Worm (Caenorhabditis elegans) whole organism, L4 larva: ENCODE measurements around the gene K08D12.3.

ENCODE experiments used
- F49E8.2 ChIP-seq: sonication (generic microtip); optimal IDR thresholded peaks from 2 replicates; lab custom pipeline; 2016; ENCODE audit warnings: missing compliant biosample characterization, mild to moderate bottlenecking, missing genetic modification characterization, borderline replicate concordance
- R02D3.7 ChIP-seq: fragments of 150-350 bp; sonication (generic microtip); optimal IDR thresholded peaks from 3 replicates; lab custom pipeline; 2014; ENCODE audit warnings: missing biosample characterization, missing genetic modification characterization
- T26A8.4 ChIP-seq: fragments of 200-800 bp; sonication (Bioruptor generic); IDR thresholded peaks from 2 replicates; pipeline ENCODE4 v1.3.6; 2022; ENCODE audit warnings: missing genetic modification characterization, missing compliant biosample characterization
- Y105C5A.15 ChIP-seq: fragments of 200-800 bp; sonication (Bioruptor generic); IDR thresholded peaks from 2 replicates; pipeline ENCODE4 v1.3.6; 2022; ENCODE audit warnings: missing genetic modification characterization, missing compliant biosample characterization
- Y48G9A.11 ChIP-seq: fragments of 200-800 bp; sonication (Bioruptor generic); IDR thresholded peaks from 2 replicates; pipeline ENCODE4 v1.3.6; 2022; ENCODE audit warnings: missing genetic modification reagents, missing genetic modification characterization, missing compliant biosample characterization
- ZK337.2 ChIP-seq: fragments of 200-800 bp; sonication (Bioruptor generic); IDR thresholded peaks from 2 replicates; pipeline ENCODE4 v1.3.6; 2022; ENCODE audit warnings: missing genetic modification reagents, missing genetic modification characterization, missing compliant biosample characterization
- ZK546.5 ChIP-seq, 2 experiments: sonication (generic microtip); optimal IDR thresholded peaks; 2 replicates each; lab custom pipeline; 2017; ENCODE audit warnings: missing biosample characterization in 2 of 2, missing genetic modification characterization in 2 of 2
- aha-1 ChIP-seq: fragments of 150-350 bp; peaks from one replicate; lab custom pipeline; 2014; ENCODE audit warnings: missing biosample characterization, missing genetic modification characterization
- arid-1 ChIP-seq: fragments of 200-800 bp; sonication (Bioruptor generic); conservative IDR thresholded peaks from 2 replicates; pipeline ENCODE4 v1.3.6; 2022; ENCODE audit warnings: missing genetic modification reagents, missing genetic modification characterization, missing compliant biosample characterization
- attf-4 ChIP-seq: sonication (generic microtip); optimal IDR thresholded peaks from 3 replicates; lab custom pipeline; 2017; ENCODE audit warnings: missing biosample characterization, missing genetic modification characterization
- ceh-44 ChIP-seq: fragments of 200-800 bp; sonication (Bioruptor generic); IDR thresholded peaks from 2 replicates; pipeline ENCODE4 v1.3.6; 2022; ENCODE audit warnings: missing genetic modification reagents, missing genetic modification characterization, missing compliant biosample characterization
- ceh-82 ChIP-seq: sonication (generic microtip); optimal IDR thresholded peaks from 2 replicates; lab custom pipeline; 2017; ENCODE audit warnings: missing biosample characterization, missing genetic modification characterization
- ctbp-1 ChIP-seq: fragments of 200-800 bp; sonication (Bioruptor generic); IDR thresholded peaks from 2 replicates; pipeline ENCODE4 v1.3.6; 2022; ENCODE audit warnings: missing genetic modification reagents, missing genetic modification characterization, missing compliant biosample characterization
- daf-12 ChIP-seq: fragments of 150-350 bp; optimal IDR thresholded peaks from 2 replicates; lab custom pipeline; 2014; ENCODE audit warnings: missing biosample characterization, missing genetic modification reagents, missing genetic modification characterization
- daf-16 ChIP-seq, 3 experiments: sonication (generic microtip); optimal IDR thresholded peaks; 2 replicates each; lab custom pipeline; 2016 to 2017; ENCODE audit warnings: missing genetic modification characterization in 3 of 3, missing genetic modification reagents in 3 of 3, mild to moderate bottlenecking in 2 of 3, missing compliant biosample characterization in 2 of 3, missing biosample characterization in 1 of 3, moderate library complexity in 1 of 3
- daf-19 ChIP-seq: fragments of 200-800 bp; sonication (Bioruptor generic); conservative IDR thresholded peaks from 2 replicates; pipeline ENCODE4 v1.3.6; 2022; ENCODE audit warnings: missing genetic modification characterization, missing compliant biosample characterization
- dpl-1 ChIP-seq: fragments of 150-350 bp; optimal IDR thresholded peaks from 2 replicates; lab custom pipeline; 2014; ENCODE audit warnings: missing biosample characterization, missing genetic modification reagents, missing genetic modification characterization
- fkh-10 ChIP-seq: fragments of 150-350 bp; optimal IDR thresholded peaks from 2 replicates; lab custom pipeline; 2014; ENCODE audit warnings: missing biosample characterization, missing genetic modification reagents, missing genetic modification characterization
- fos-1 ChIP-seq: fragments of 150-350 bp; optimal IDR thresholded peaks from 2 replicates; lab custom pipeline; 2014; ENCODE audit warnings: missing biosample characterization, missing genetic modification characterization
- gei-8 ChIP-seq: fragments of 200-800 bp; sonication (Bioruptor generic); optimal IDR thresholded peaks from 2 replicates; lab custom pipeline; 2018; ENCODE audit warnings: mild to moderate bottlenecking, missing genetic modification characterization, missing compliant biosample characterization
- hlh-11 ChIP-seq: fragments of 200-800 bp; sonication (Bioruptor generic); optimal IDR thresholded peaks from 2 replicates; lab custom pipeline; 2018; ENCODE audit warnings: mild to moderate bottlenecking, missing genetic modification characterization, missing compliant biosample characterization
- jun-1 ChIP-seq: fragments of 150-350 bp; optimal IDR thresholded peaks from 2 replicates; lab custom pipeline; 2014; ENCODE audit warnings: missing biosample characterization, missing genetic modification reagents, missing genetic modification characterization
- lim-7 ChIP-seq: fragments of 200-800 bp; sonication (Bioruptor generic); IDR thresholded peaks from 2 replicates; pipeline ENCODE4 v1.3.6; 2022; ENCODE audit warnings: missing genetic modification characterization, missing compliant biosample characterization
- lin-1 ChIP-seq: fragments of 200-800 bp; sonication (Bioruptor generic); IDR thresholded peaks from 2 replicates; pipeline ENCODE4 v1.3.6; 2022; ENCODE audit warnings: missing genetic modification reagents, missing genetic modification characterization, missing compliant biosample characterization
- lin-15B ChIP-seq: fragments of 150-350 bp; sonication (generic microtip); optimal IDR thresholded peaks from 3 replicates; lab custom pipeline; 2014; ENCODE audit warnings: missing biosample characterization, missing genetic modification characterization
- lin-29 ChIP-seq: fragments of 200-800 bp; sonication (Bioruptor generic); IDR thresholded peaks from 2 replicates; pipeline ENCODE4 v1.3.6; 2022; ENCODE audit warnings: missing genetic modification reagents, missing genetic modification characterization, missing compliant biosample characterization
- lin-38 ChIP-seq: fragments of 200-800 bp; sonication (Bioruptor generic); IDR thresholded peaks from 2 replicates; pipeline ENCODE4 v1.3.6; 2022; ENCODE audit warnings: missing genetic modification reagents, missing genetic modification characterization, missing compliant biosample characterization
- madf-9 ChIP-seq: fragments of 200-800 bp; sonication (Bioruptor generic); conservative IDR thresholded peaks from 2 replicates; pipeline ENCODE4 v1.3.6; 2022; ENCODE audit warnings: missing genetic modification reagents, missing genetic modification characterization, missing compliant biosample characterization
- mdl-1 ChIP-seq, 2 experiments: fragments of 150-350 bp in 1 of 2; sonication (generic microtip) in 1 of 2; optimal IDR thresholded peaks; 2 replicates each; lab custom pipeline; 2014 to 2017; ENCODE audit warnings: missing biosample characterization in 2 of 2, missing genetic modification characterization in 2 of 2
- mdt-29 ChIP-seq: fragments of 200-800 bp; sonication (Bioruptor generic); IDR thresholded peaks from 2 replicates; pipeline ENCODE4 v1.3.6; 2022; ENCODE audit warnings: missing genetic modification reagents, missing genetic modification characterization, missing compliant biosample characterization
- mep-1 ChIP-seq: fragments of 150-350 bp; sonication (generic microtip); optimal IDR thresholded peaks from 3 replicates; lab custom pipeline; 2014; ENCODE audit warnings: missing biosample characterization, missing genetic modification characterization
- mxl-2 ChIP-seq: fragments of 200-800 bp; sonication (Bioruptor generic); conservative IDR thresholded peaks from 2 replicates; pipeline ENCODE4 v1.3.6; 2022; ENCODE audit warnings: missing genetic modification reagents, missing genetic modification characterization, missing compliant biosample characterization
- mxl-3 ChIP-seq: fragments of 200-800 bp; sonication (Bioruptor generic); optimal IDR thresholded peaks from 2 replicates; lab custom pipeline; 2018; ENCODE audit warnings: mild to moderate bottlenecking, missing genetic modification characterization, missing compliant biosample characterization
- nhr-102 ChIP-seq: sonication (generic microtip); optimal IDR thresholded peaks from 2 replicates; lab custom pipeline; 2016; ENCODE audit warnings: mild to moderate bottlenecking, missing genetic modification characterization, moderate library complexity, missing compliant biosample characterization
- nhr-11 ChIP-seq: fragments of 150-350 bp; optimal IDR thresholded peaks from 2 replicates; lab custom pipeline; 2014; ENCODE audit warnings: missing biosample characterization, missing genetic modification characterization
- nhr-111 ChIP-seq: fragments of 200-800 bp; sonication (Bioruptor generic); optimal IDR thresholded peaks from 2 replicates; lab custom pipeline; 2018; ENCODE audit warnings: mild to moderate bottlenecking, missing genetic modification characterization, missing compliant biosample characterization
- nhr-237 ChIP-seq: sonication (generic microtip); optimal IDR thresholded peaks from 2 replicates; lab custom pipeline; 2017; ENCODE audit warnings: missing biosample characterization, missing genetic modification characterization
- nhr-25 ChIP-seq: sonication (generic microtip); optimal IDR thresholded peaks from 2 replicates; lab custom pipeline; 2017; ENCODE audit warnings: missing genetic modification characterization, mild to moderate bottlenecking, missing compliant biosample characterization, antibody characterized with exemption, moderate library complexity, borderline replicate concordance; ENCODE audit not compliant: insufficient read depth
- nhr-76 ChIP-seq: fragments of 150-350 bp; optimal IDR thresholded peaks from 2 replicates; lab custom pipeline; 2014; ENCODE audit warnings: missing biosample characterization, missing genetic modification characterization
- php-3 ChIP-seq: fragments of 200-800 bp; sonication (Bioruptor generic); IDR thresholded peaks from 2 replicates; pipeline ENCODE4 v1.3.6; 2022; ENCODE audit warnings: missing genetic modification reagents, missing genetic modification characterization, missing compliant biosample characterization
- rbr-2 ChIP-seq: sonication (generic microtip); optimal IDR thresholded peaks from 2 replicates; lab custom pipeline; 2016; ENCODE audit warnings: missing genotype, missing genetic modification characterization, missing compliant biosample characterization
- set-16 ChIP-seq: fragments of 200-800 bp; sonication (Bioruptor generic); IDR thresholded peaks from 2 replicates; pipeline ENCODE4 v1.3.6; 2022; ENCODE audit warnings: missing genetic modification reagents, missing genetic modification characterization, missing compliant biosample characterization
- snpc-4 ChIP-seq: fragments of 150-350 bp; optimal IDR thresholded peaks from 2 replicates; lab custom pipeline; 2014; ENCODE audit warnings: missing biosample characterization, missing genetic modification characterization
- spr-3 ChIP-seq: fragments of 200-800 bp; sonication (Bioruptor generic); optimal IDR thresholded peaks from 2 replicates; lab custom pipeline; 2018; ENCODE audit warnings: mild to moderate bottlenecking, missing genetic modification characterization, missing compliant biosample characterization
- unc-130 ChIP-seq: sonication (generic microtip); optimal IDR thresholded peaks from 2 replicates; lab custom pipeline; 2016; ENCODE audit warnings: missing genetic modification reagents, missing genetic modification characterization, missing compliant biosample characterization
- unc-62 ChIP-seq, 3 experiments: fragments of 150-350 bp in 1 of 3; sonication (generic microtip); optimal IDR thresholded peaks in 2 of 3; peaks in 1 of 3; 1 replicate in 1 of 3; 2 replicates in 2 of 3; lab custom pipeline; 2014 to 2017; ENCODE audit warnings: missing biosample characterization in 3 of 3, missing genetic modification characterization in 3 of 3, missing genetic modification reagents in 3 of 3, missing genotype in 1 of 3
- vab-7 ChIP-seq: fragments of 200-800 bp; sonication (Bioruptor generic); IDR thresholded peaks from 2 replicates; pipeline ENCODE4 v1.3.6; 2022; ENCODE audit warnings: missing genetic modification reagents, missing genetic modification characterization, missing compliant biosample characterization
- zag-1 ChIP-seq: fragments of 150-350 bp; optimal IDR thresholded peaks from 2 replicates; lab custom pipeline; 2014; ENCODE audit warnings: missing biosample characterization, missing genetic modification characterization
- ztf-11 ChIP-seq: fragments of 150-350 bp; optimal IDR thresholded peaks from 2 replicates; lab custom pipeline; 2014; ENCODE audit warnings: missing biosample characterization, missing genetic modification characterization
- ztf-7 ChIP-seq: fragments of 150-350 bp; optimal IDR thresholded peaks from 2 replicates; lab custom pipeline; 2014; ENCODE audit warnings: missing biosample characterization, missing genetic modification characterization

K08D12.3 gene

DNA sequence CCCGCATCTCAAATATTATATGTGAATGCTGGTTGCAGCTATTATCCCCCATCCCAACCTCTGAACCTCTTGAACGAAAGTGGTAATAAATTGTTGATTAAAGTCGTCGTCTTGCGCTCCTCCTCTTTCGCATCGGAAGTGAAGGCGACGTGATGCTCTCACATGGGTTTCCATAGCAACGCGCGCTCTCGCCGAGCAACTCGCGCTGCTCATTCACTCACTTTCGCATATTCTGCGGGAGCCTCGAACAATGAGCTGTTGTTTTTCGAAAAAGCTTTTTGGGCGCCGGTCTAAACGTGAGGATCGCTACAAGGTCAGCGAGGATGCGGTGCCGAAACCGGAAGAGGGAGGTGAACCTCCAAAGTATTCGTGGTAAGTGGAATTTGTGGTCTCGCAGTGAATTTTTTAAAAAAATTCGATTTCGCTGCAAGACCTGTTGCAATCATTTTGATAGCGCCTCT, 994 bp downstream of the K08D12.3 start, which contains the start of gene rpi-2 (continued):
- no peak for TF ChIP-seq nhr-237 (tag; lab: Kevin White, UChicago)
- TF ChIP-seq mxl-2 (GFP tag; lab: Robert Waterston, UW), result 0 out of 2 replicates have a peak, but pooled peaks have one; percentile 37
- no peak for TF ChIP-seq nhr-25 (tag; lab: Kevin White, UChicago)
- peak; percentile 13 for TF ChIP-seq mep-1 (tag; lab: Kevin White, UChicago)
- no peak for TF ChIP-seq daf-12 (tag; lab: Kevin White, UChicago)
- no peak for TF ChIP-seq fos-1 (tag; lab: Kevin White, UChicago)
- TF ChIP-seq zag-1 (tag; lab: Kevin White, UChicago), result no peak
- TF ChIP-seq spr-3 (GFP tag; lab: Kevin White, UChicago), result peak; percentile 41
- peak; percentile 94 for TF ChIP-seq arid-1 (GFP tag; lab: Robert Waterston, UW)
- no peak for TF ChIP-seq mxl-3 (GFP tag; lab: Kevin White, UChicago)
- no peak for TF ChIP-seq ztf-11 (tag; lab: Kevin White, UChicago)
- TF ChIP-seq ZK337.2, result no peak
- no peak for TF ChIP-seq aha-1
- no peak for TF ChIP-seq daf-19 (GFP tag; lab: Robert Waterston, UW)
- no peak; the same call in 1 of the 2 replicates for TF ChIP-seq madf-9 (GFP tag; lab: Robert Waterston, UW)
- TF ChIP-seq unc-130 (GFP tag; lab: Kevin White, UChicago), result peak; percentile 53
- no peak for TF ChIP-seq snpc-4 (tag; lab: Kevin White, UChicago)
- no peak for TF ChIP-seq lin-15B (tag; lab: Kevin White, UChicago)
- TF ChIP-seq ctbp-1, result peak; percentile 57
- TF ChIP-seq attf-4 (tag; lab: Kevin White, UChicago), result no peak
- peak in 1 of 2 experiments; percentile 92 for TF ChIP-seq unc-62 (GFP tag; optimal IDR thresholded peaks at IDR 0.05 in 1 of 2; lab: Kevin White, UChicago)
- TF ChIP-seq unc-62 (tag; optimal IDR thresholded peaks at IDR 0.05; lab: Kevin White, UChicago), result no peak
- TF ChIP-seq dpl-1 (GFP tag; lab: Kevin White, UChicago), result no peak
- no peak for TF ChIP-seq R02D3.7 (tag; lab: Kevin White, UChicago)
- no peak for TF ChIP-seq mdl-1 (tag; optimal IDR thresholded peaks at IDR 0.05; lab: Kevin White, UChicago)
- TF ChIP-seq mdt-29 (GFP tag; lab: Robert Waterston, UW), result 0 out of 2 replicates have a peak, but pooled peaks have one; percentile 22
- no peak for TF ChIP-seq ceh-82 (tag; lab: Kevin White, UChicago)
- peak in 1 of 2 experiments; percentile 31 for TF ChIP-seq daf-16 (GFP tag; optimal IDR thresholded peaks at IDR 0.05; lab: Kevin White, UChicago)
- TF ChIP-seq daf-16 (tag; optimal IDR thresholded peaks at IDR 0.05; lab: Kevin White, UChicago), result no peak
- no peak for TF ChIP-seq fkh-10
- TF ChIP-seq lin-1, result peak; percentile 63; the same call in 1 of the 2 replicates
- TF ChIP-seq hlh-11 (tag; lab: Kevin White, UChicago), result no peak
- TF ChIP-seq set-16, result no peak; the same call in 1 of the 2 replicates
- TF ChIP-seq lin-38 (GFP tag; lab: Robert Waterston, UW), result peak; percentile 88
- TF ChIP-seq nhr-102 (tag; lab: Kevin White, UChicago), result peak; percentile 22
- 0 out of 2 replicates have a peak, but pooled peaks have one; percentile 30 for TF ChIP-seq ceh-44 (GFP tag; lab: Robert Waterston, UW)
- 0 out of 2 replicates have a peak, but pooled peaks have one; percentile 23 for TF ChIP-seq vab-7 (GFP tag; lab: Robert Waterston, UW)
- 0 out of 2 replicates have a peak, but pooled peaks have one; percentile 45 for TF ChIP-seq php-3 (GFP tag; lab: Robert Waterston, UW)
- peak; percentile 95 for TF ChIP-seq F49E8.2
- TF ChIP-seq T26A8.4 (GFP tag; lab: Robert Waterston, UW), result peak; percentile 57
- peak; percentile 70 for TF ChIP-seq lim-7 (GFP tag; lab: Robert Waterston, UW)
- TF ChIP-seq jun-1 (tag; lab: Kevin White, UChicago), result no peak
- TF ChIP-seq nhr-111 (GFP tag; lab: Kevin White, UChicago), result no peak
- peak in 1 of 2 experiments; percentile 46 for TF ChIP-seq ZK546.5 (tag; optimal IDR thresholded peaks at IDR 0.05; lab: Kevin White, UChicago)
- peak; percentile 55 for TF ChIP-seq gei-8 (GFP tag; lab: Kevin White, UChicago)
- 0 out of 2 replicates have a peak, but pooled peaks have one; percentile 19 for TF ChIP-seq lin-29 (GFP tag; lab: Robert Waterston, UW)
- peak; percentile 47 for TF ChIP-seq rbr-2 (tag; lab: Kevin White, UChicago)
- peak; percentile 82 for TF ChIP-seq Y48G9A.11
- TF ChIP-seq nhr-76 (tag; lab: Kevin White, UChicago), result no peak
- TF ChIP-seq nhr-11 (tag; lab: Kevin White, UChicago), result peak; percentile 4
- TF ChIP-seq ztf-7 (tag; lab: Kevin White, UChicago), result no peak
- TF ChIP-seq Y105C5A.15 (GFP tag; lab: Robert Waterston, UW), result peak; percentile 84
